Worm (Caenorhabditis elegans): ENCODE data around the gene fbxb-10.

DNA sequence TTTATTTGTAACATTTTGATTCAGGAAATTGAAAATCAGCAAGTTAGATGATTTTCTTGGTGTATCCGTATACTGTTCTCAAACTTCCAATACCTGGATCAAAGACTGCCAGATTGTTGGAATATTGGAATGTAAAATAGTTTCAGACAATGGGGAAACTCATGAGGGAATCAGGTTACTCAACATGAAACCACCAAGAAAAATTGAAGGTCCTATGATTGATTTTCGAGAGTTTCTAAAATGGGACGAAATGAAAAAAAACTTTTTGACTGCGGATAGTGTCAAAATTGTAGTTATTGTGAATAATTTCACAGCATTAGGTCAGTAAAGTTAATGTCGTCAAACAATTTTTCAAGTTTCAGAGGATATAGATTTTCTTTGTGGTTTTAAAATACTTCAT is 46.4 kb downstream of the fbxb-10 start, which contains the start of gene math-3:
- TF ChIP-seq ceh-82 (tag; optimal IDR thresholded peaks at IDR 0.05) (no peak), nhr-77 (tag; optimal IDR thresholded peaks at IDR 0.05) (no peak), nhr-76 (tag; optimal IDR thresholded peaks at IDR 0.05) (no peak)

All from whole organism, L1 larva.